Fruit fly (Drosophila melanogaster) whole organism, embryonic: ENCODE results near the gene CG6972.
A peak's percentile ranks its signal among the peaks of the same experiment; 100 is the strongest.

Experiments
- Bgb ChIP-seq: fragments of 200-800 bp; sonication (Bioruptor generic); IDR thresholded peaks from 2 replicates; pipeline ENCODE4 v1.3.6; 2022; ENCODE audit warnings: missing biosample characterization, missing genetic modification characterization; ENCODE audit not compliant: partially characterized antibody
- Blimp-1 ChIP-seq: fragments of 200-800 bp; sonication (Bioruptor generic); optimal IDR thresholded peaks from 3 replicates; lab custom pipeline; 2018; ENCODE audit warnings: missing biosample characterization, missing genetic modification characterization, mild to moderate bottlenecking, moderate library complexity, missing genetic modification reagents
- CG12236 ChIP-seq: fragments of 200-800 bp; sonication (Bioruptor generic); optimal IDR thresholded peaks from 2 replicates; lab custom pipeline; 2016; ENCODE audit warnings: missing biosample characterization, missing genetic modification characterization
- CG1233 ChIP-seq: fragments of 200-800 bp; sonication (Bioruptor generic); optimal IDR thresholded peaks from 4 replicates; lab custom pipeline; 2018; ENCODE audit warnings: missing biosample characterization, mild to moderate bottlenecking, missing genetic modification characterization
- CG12659 ChIP-seq: fragments of 200-800 bp; sonication (Bioruptor generic); optimal IDR thresholded peaks from 3 replicates; lab custom pipeline; 2017; ENCODE audit warnings: mild to moderate bottlenecking, missing biosample characterization, missing genetic modification reagents, missing genetic modification characterization
- CG14014 ChIP-seq: fragments of 200-800 bp; sonication (Bioruptor generic); IDR thresholded peaks from 2 replicates; pipeline ENCODE4 v1.3.6; 2022; ENCODE audit warnings: missing biosample characterization, missing genetic modification characterization
- CG15011 ChIP-seq: fragments of 200-800 bp; sonication (Bioruptor generic); optimal IDR thresholded peaks from 3 replicates; lab custom pipeline; 2018; ENCODE audit warnings: missing biosample characterization, mild to moderate bottlenecking, missing genetic modification characterization
- CG16815 ChIP-seq: fragments of 200-800 bp; sonication (Bioruptor generic); optimal IDR thresholded peaks from 3 replicates; lab custom pipeline; 2017; ENCODE audit warnings: missing biosample characterization, mild to moderate bottlenecking, missing genetic modification characterization
- CG18011 ChIP-seq: fragments of 200-800 bp; sonication (Bioruptor generic); optimal IDR thresholded peaks from 2 replicates; lab custom pipeline; 2017; ENCODE audit warnings: missing biosample characterization, missing genetic modification characterization, mild to moderate bottlenecking, moderate library complexity, missing genotype
- CG2889 ChIP-seq: fragments of 200-800 bp; sonication (Bioruptor generic); IDR thresholded peaks from 3 replicates; pipeline ENCODE4 v1.3.6; 2022; ENCODE audit warnings: missing biosample characterization, missing genetic modification characterization
- CG3281 ChIP-seq: fragments of 200-800 bp; sonication (Bioruptor generic); optimal IDR thresholded peaks from 3 replicates; lab custom pipeline; 2017; ENCODE audit warnings: missing biosample characterization, mild to moderate bottlenecking, missing genetic modification characterization
- CG4282 ChIP-seq: fragments of 200-800 bp; sonication (Bioruptor generic); optimal IDR thresholded peaks from 2 replicates; lab custom pipeline; 2016; ENCODE audit warnings: missing biosample characterization, missing genetic modification characterization
- CG4820 ChIP-seq: fragments of 200-800 bp; sonication (Bioruptor generic); optimal IDR thresholded peaks from 3 replicates; lab custom pipeline; 2016; ENCODE audit warnings: missing biosample characterization, missing genetic modification characterization
- CG6272 ChIP-seq: fragments of 200-800 bp; sonication (Bioruptor generic); IDR thresholded peaks from 2 replicates; pipeline ENCODE4 v1.3.6; 2022; ENCODE audit warnings: missing biosample characterization, missing genetic modification characterization
- CG8089 ChIP-seq: fragments of 200-800 bp; sonication (Bioruptor generic); optimal IDR thresholded peaks from 3 replicates; lab custom pipeline; 2016; ENCODE audit warnings: missing biosample characterization, missing genetic modification characterization
- CG8944 ChIP-seq: fragments of 200-800 bp; sonication (Bioruptor generic); optimal IDR thresholded peaks from 3 replicates; lab custom pipeline; 2016; ENCODE audit warnings: missing biosample characterization, missing genetic modification characterization
- CG9932 ChIP-seq: fragments of 200-800 bp; sonication (Bioruptor generic); IDR thresholded peaks from 2 replicates; pipeline ENCODE4 v1.3.6; 2022; ENCODE audit warnings: missing biosample characterization, missing genetic modification characterization
- Dek ChIP-seq: fragments of 200-800 bp; sonication (Bioruptor generic); optimal IDR thresholded peaks from 3 replicates; lab custom pipeline; 2019; ENCODE audit warnings: missing biosample characterization, mild to moderate bottlenecking, missing genetic modification characterization, moderate library complexity
- Fer3 ChIP-seq: fragments of 200-800 bp; sonication (Bioruptor generic); optimal IDR thresholded peaks from 2 replicates; lab custom pipeline; 2018; ENCODE audit warnings: missing biosample characterization, mild to moderate bottlenecking, missing genetic modification characterization, moderate library complexity
- Hmr ChIP-seq: fragments of 200-800 bp; sonication (Bioruptor generic); optimal IDR thresholded peaks from 3 replicates; lab custom pipeline; 2017; ENCODE audit warnings: mild to moderate bottlenecking, missing biosample characterization, missing genetic modification reagents, missing genetic modification characterization
- Nf-YC ChIP-seq: fragments of 200-800 bp; optimal IDR thresholded peaks from 3 replicates; lab custom pipeline; 2019; ENCODE audit warnings: missing biosample characterization, mild to moderate bottlenecking, missing genetic modification characterization, moderate library complexity
- Oli ChIP-seq: fragments of 200-800 bp; sonication (Bioruptor generic); optimal IDR thresholded peaks from 2 replicates; lab custom pipeline; 2018; ENCODE audit warnings: missing biosample characterization, mild to moderate bottlenecking, missing genetic modification characterization, moderate library complexity
- Ravus ChIP-seq: fragments of 200-800 bp; sonication (Bioruptor generic); IDR thresholded peaks from 2 replicates; pipeline ENCODE4 v1.3.6; 2022; ENCODE audit warnings: missing biosample characterization, missing genetic modification characterization
- TFAM ChIP-seq: fragments of 200-800 bp; sonication (Bioruptor generic); optimal IDR thresholded peaks from 2 replicates; lab custom pipeline; 2017; ENCODE audit warnings: missing biosample characterization, missing genetic modification characterization, inconsistent platforms
- Taf1 ChIP-seq: fragments of 200-800 bp; sonication (Bioruptor generic); IDR thresholded peaks from 2 replicates; pipeline ENCODE4 v1.3.6; 2022; ENCODE audit warnings: missing biosample characterization, missing genetic modification characterization
- Trl ChIP-seq, 3 experiments: fragments of >200 bp in 2 of 3; fragments of 200-800 bp in 1 of 3; sonication (Bioruptor generic) in 1 of 3; optimal IDR thresholded peaks; 2 replicates in 1 of 3; 3 replicates in 2 of 3; lab custom pipeline; 2016 to 2017; ENCODE audit warnings: missing biosample characterization in 1 of 3, missing genetic modification characterization in 1 of 3
- br ChIP-seq: fragments of >200 bp; optimal IDR thresholded peaks from 2 replicates; lab custom pipeline; 2017
- caup ChIP-seq: fragments of 200-800 bp; sonication (Bioruptor generic); optimal IDR thresholded peaks from 3 replicates; lab custom pipeline; 2017; ENCODE audit warnings: missing biosample characterization, mild to moderate bottlenecking, missing genetic modification characterization, moderate library complexity; ENCODE audit not compliant: severe bottlenecking
- crol ChIP-seq: fragments of 200-800 bp; sonication (Bioruptor generic); IDR thresholded peaks from 2 replicates; pipeline ENCODE4 v1.3.6; 2022; ENCODE audit warnings: missing biosample characterization, missing genetic modification characterization
- da ChIP-seq: fragments of 200-800 bp; sonication (Bioruptor generic); optimal IDR thresholded peaks from 2 replicates; lab custom pipeline; 2016; ENCODE audit warnings: missing biosample characterization, missing genetic modification characterization
- dati ChIP-seq: fragments of 200-800 bp; sonication (Bioruptor generic); IDR thresholded peaks from 2 replicates; pipeline ENCODE4 v1.3.6; 2022; ENCODE audit warnings: missing biosample characterization, missing genetic modification characterization
- gce ChIP-seq: fragments of 200-800 bp; sonication (Bioruptor generic); IDR thresholded peaks from 3 replicates; pipeline ENCODE4 v1.3.6; 2022; ENCODE audit warnings: missing biosample characterization, missing genetic modification characterization
- gem ChIP-seq: fragments of 200-800 bp; sonication (Bioruptor generic); optimal IDR thresholded peaks from 2 replicates; lab custom pipeline; 2019; ENCODE audit warnings: missing biosample characterization, mild to moderate bottlenecking, missing genetic modification characterization, moderate library complexity
- gfzf ChIP-seq: fragments of 200-800 bp; sonication (Bioruptor generic); optimal IDR thresholded peaks from 2 replicates; lab custom pipeline; 2016; ENCODE audit warnings: missing biosample characterization, mild to moderate bottlenecking, missing genetic modification characterization, moderate library complexity
- hth ChIP-seq: fragments of >200 bp; optimal IDR thresholded peaks from 2 replicates; lab custom pipeline; 2017; ENCODE audit warnings: inconsistent platforms
- kay ChIP-seq: fragments of 200-800 bp; sonication (Bioruptor generic); optimal IDR thresholded peaks from 2 replicates; lab custom pipeline; 2016; ENCODE audit warnings: missing biosample characterization, missing genetic modification characterization
- kni ChIP-seq: fragments of 200-800 bp; sonication (Bioruptor generic); optimal IDR thresholded peaks from 3 replicates; lab custom pipeline; 2017; ENCODE audit warnings: mild to moderate bottlenecking, missing biosample characterization, missing genetic modification reagents, missing genetic modification characterization
- luna ChIP-seq: fragments of 200-800 bp; sonication (Bioruptor generic); optimal IDR thresholded peaks from 2 replicates; lab custom pipeline; 2016; ENCODE audit warnings: missing biosample characterization, missing genetic modification characterization
- mld ChIP-seq: fragments of 200-800 bp; sonication (Bioruptor generic); IDR thresholded peaks from 3 replicates; pipeline ENCODE4 v1.3.6; 2022; ENCODE audit warnings: missing biosample characterization, missing genetic modification characterization; ENCODE audit not compliant: partially characterized antibody
- odd ChIP-seq: fragments of 200-800 bp; sonication (Bioruptor generic); optimal IDR thresholded peaks from 2 replicates; lab custom pipeline; 2017; ENCODE audit warnings: missing biosample characterization, mild to moderate bottlenecking, missing genetic modification characterization
- p53 ChIP-seq: fragments of 200-800 bp; sonication (Bioruptor generic); optimal IDR thresholded peaks from 2 replicates; lab custom pipeline; 2016; ENCODE audit warnings: missing biosample characterization, missing genetic modification characterization
- peb ChIP-seq: fragments of 200-800 bp; sonication (Bioruptor generic); IDR thresholded peaks from 2 replicates; pipeline ENCODE4 v1.3.6; 2022; ENCODE audit warnings: missing biosample characterization, missing genetic modification characterization
- phol ChIP-seq: fragments of 200-800 bp; sonication (Bioruptor generic); optimal IDR thresholded peaks from 3 replicates; lab custom pipeline; 2018; ENCODE audit warnings: missing biosample characterization, mild to moderate bottlenecking, missing genetic modification characterization, moderate library complexity
- salm ChIP-seq: fragments of 200-800 bp; sonication (Bioruptor generic); optimal IDR thresholded peaks from 2 replicates; lab custom pipeline; 2018; ENCODE audit warnings: missing biosample characterization, mild to moderate bottlenecking, missing genetic modification characterization
- sob ChIP-seq: fragments of 200-800 bp; sonication (Bioruptor generic); IDR thresholded peaks from 2 replicates; pipeline ENCODE4 v1.3.6; 2022; ENCODE audit warnings: missing biosample characterization, missing genetic modification characterization
- sqz ChIP-seq: fragments of 200-800 bp; sonication (Bioruptor generic); optimal IDR thresholded peaks from 3 replicates; lab custom pipeline; 2018; ENCODE audit warnings: missing biosample characterization, mild to moderate bottlenecking, missing genetic modification characterization
- tna ChIP-seq: fragments of 200-800 bp; sonication (Bioruptor generic); IDR thresholded peaks from 2 replicates; pipeline ENCODE4 v1.3.6; 2022; ENCODE audit warnings: missing biosample characterization, missing genetic modification characterization; ENCODE audit not compliant: partially characterized antibody
- unc-4 ChIP-seq: fragments of 200-800 bp; sonication (Bioruptor generic); IDR thresholded peaks from 2 replicates; pipeline ENCODE4 v1.3.6; 2022; ENCODE audit warnings: missing biosample characterization, missing genetic modification characterization; ENCODE audit not compliant: partially characterized antibody
- unpg ChIP-seq: fragments of 200-800 bp; sonication (Bioruptor generic); optimal IDR thresholded peaks from 3 replicates; lab custom pipeline; 2018; ENCODE audit warnings: missing biosample characterization, mild to moderate bottlenecking, missing genetic modification characterization, moderate library complexity
- vvl ChIP-seq: fragments of 200-800 bp; sonication (Bioruptor generic); IDR thresholded peaks from 2 replicates; pipeline ENCODE4 v1.3.6; 2022; ENCODE audit warnings: missing biosample characterization, missing genetic modification characterization
- zen ChIP-seq: fragments of 200-800 bp; sonication (Bioruptor generic); optimal IDR thresholded peaks from 3 replicates; lab custom pipeline; 2018; ENCODE audit warnings: missing biosample characterization, mild to moderate bottlenecking, missing genetic modification characterization, moderate library complexity

CG6972 gene

DNA sequence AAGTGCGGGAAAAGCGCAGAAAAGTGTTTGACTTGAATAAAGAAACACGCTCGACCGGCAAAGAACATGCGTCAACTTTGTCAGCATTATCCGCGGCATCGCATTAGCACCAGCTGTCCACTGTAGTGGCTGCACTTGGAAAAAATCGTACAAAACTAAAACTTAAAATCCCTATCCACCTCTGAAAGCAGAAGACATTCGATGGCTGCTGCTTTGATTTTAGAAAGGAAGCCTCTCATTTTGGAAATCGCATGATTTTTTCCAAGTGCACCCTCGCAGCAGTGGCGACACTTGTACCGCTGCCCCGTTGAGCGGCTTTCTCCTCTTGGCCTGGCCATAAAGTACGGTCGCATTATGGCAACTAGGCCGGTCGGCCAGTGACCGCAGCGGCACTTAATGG, 37.5 kb upstream of the CG6972 start (continued):
- no peak for TF ChIP-seq Dek (tag; lab: Kevin White, UChicago)
- no peak for TF ChIP-seq Taf1 (GFP tag; lab: Robert Waterston, UW)
- no peak for TF ChIP-seq CG2889 (GFP tag; lab: Robert Waterston, UW)
- TF ChIP-seq sqz (GFP tag; lab: Kevin White, UChicago) = no peak
- peak; percentile 54 for TF ChIP-seq Oli (tag; lab: Kevin White, UChicago)
- peak; percentile 22 for TF ChIP-seq CG8089
- TF ChIP-seq Fer3 (tag; lab: Kevin White, UChicago) = peak; percentile 17
- 0 out of 2 replicates have a peak, but pooled peaks have one; percentile 9 for TF ChIP-seq CG6272 (GFP tag; lab: Robert Waterston, UW)
- TF ChIP-seq salm (tag; lab: Kevin White, UChicago) = no peak
- no peak for TF ChIP-seq dati (GFP tag; lab: Robert Waterston, UW)
- peak; percentile 14 for TF ChIP-seq Hmr (GFP tag; lab: Kevin White, UChicago)
- no peak for TF ChIP-seq luna (GFP tag; lab: Kevin White, UChicago)
- TF ChIP-seq CG8944 (GFP tag; lab: Kevin White, UChicago) = no peak
- TF ChIP-seq p53 = no peak
- no peak for TF ChIP-seq Trl (optimal IDR thresholded peaks at IDR 0.05; lab: Kevin White, UChicago)
- no peak for TF ChIP-seq Trl (GFP tag; optimal IDR thresholded peaks at IDR 0.05; lab: Kevin White, UChicago)
- no peak for TF ChIP-seq kni (GFP tag; lab: Kevin White, UChicago)
- no peak for TF ChIP-seq mld (GFP tag; lab: Robert Waterston, UW)
- TF ChIP-seq CG18011 = peak; percentile 8
- no peak for TF ChIP-seq gce (GFP tag; lab: Robert Waterston, UW)
- TF ChIP-seq peb (GFP tag; lab: Robert Waterston, UW) = no peak
- no peak for TF ChIP-seq crol
- TF ChIP-seq CG12659 = no peak
- no peak for TF ChIP-seq caup (GFP tag; lab: Kevin White, UChicago)
- peak; percentile 2 for TF ChIP-seq CG4282
- no peak for TF ChIP-seq Ravus (GFP tag; lab: Robert Waterston, UW)
- TF ChIP-seq br (lab: Kevin White, UChicago) = no peak
- TF ChIP-seq odd (GFP tag; lab: Kevin White, UChicago) = no peak
- TF ChIP-seq CG14014 (GFP tag; lab: Robert Waterston, UW) = 0 out of 2 replicates have a peak, but pooled peaks have one; percentile 52
- no peak for TF ChIP-seq kay (GFP tag; lab: Kevin White, UChicago)
- TF ChIP-seq da (GFP tag; lab: Kevin White, UChicago) = no peak
- peak; percentile 37 for TF ChIP-seq CG12236 (GFP tag; lab: Kevin White, UChicago)
- no peak for TF ChIP-seq TFAM (GFP tag; lab: Kevin White, UChicago)
- TF ChIP-seq unc-4 (GFP tag; lab: Robert Waterston, UW) = no peak
- peak; percentile 59 for TF ChIP-seq unpg
- no peak for TF ChIP-seq Bgb
- TF ChIP-seq Nf-YC (tag; lab: Kevin White, UChicago) = no peak
- peak; percentile 52 for TF ChIP-seq vvl (GFP tag; lab: Robert Waterston, UW)
- TF ChIP-seq Blimp-1 (GFP tag; lab: Kevin White, UChicago) = peak; percentile 63
- peak; percentile 30; the same call in 1 of the 2 replicates for TF ChIP-seq sob (GFP tag; lab: Robert Waterston, UW)
- TF ChIP-seq zen = no peak
- TF ChIP-seq phol (tag; lab: Kevin White, UChicago) = peak; percentile 48
- no peak for TF ChIP-seq gfzf (GFP tag; lab: Kevin White, UChicago)
- peak; percentile 15; the same call in 1 of the 2 replicates for TF ChIP-seq CG9932 (GFP tag; lab: Robert Waterston, UW)
- no peak for TF ChIP-seq CG1233 (GFP tag; lab: Kevin White, UChicago)
- no peak for TF ChIP-seq hth (lab: Kevin White, UChicago)
- TF ChIP-seq CG3281 (GFP tag; lab: Kevin White, UChicago) = no peak
- TF ChIP-seq gem (tag; lab: Kevin White, UChicago) = peak; percentile 63
- no peak for TF ChIP-seq CG15011 (GFP tag; lab: Kevin White, UChicago)
- TF ChIP-seq CG16815 = no peak
- TF ChIP-seq CG4820 = peak; percentile 33
- no peak for TF ChIP-seq tna
